Worm (Caenorhabditis elegans) whole organism, late embryonic: ENCODE results near the gene fkb-6.

Experiments
- C38D4.7 ChIP-seq: fragments of 200-800 bp; sonication (Bioruptor generic); optimal IDR thresholded peaks from 2 replicates; lab custom pipeline; 2018; ENCODE audit warnings: mild to moderate bottlenecking, missing genetic modification characterization, moderate library complexity, missing compliant biosample characterization
- F13H6.1 ChIP-seq: sonication (generic microtip); optimal IDR thresholded peaks from 2 replicates; lab custom pipeline; 2016; ENCODE audit warnings: missing genetic modification characterization, missing compliant biosample characterization
- K09A11.1 ChIP-seq: sonication (generic microtip); optimal IDR thresholded peaks from 2 replicates; lab custom pipeline; 2017; ENCODE audit warnings: antibody characterized with exemption, mild to moderate bottlenecking, missing genetic modification characterization, missing compliant biosample characterization; ENCODE audit not compliant: insufficient read depth
- T23F11.4 ChIP-seq: fragments of 200-800 bp; sonication (Bioruptor generic); optimal IDR thresholded peaks from 2 replicates; lab custom pipeline; 2018; ENCODE audit warnings: mild to moderate bottlenecking, missing genetic modification characterization, missing compliant biosample characterization
- Y22D7AL.16 ChIP-seq: sonication (generic microtip); optimal IDR thresholded peaks from 2 replicates; lab custom pipeline; 2016; ENCODE audit warnings: missing genetic modification characterization, missing compliant biosample characterization
- ama-1 ChIP-seq: fragments of 150-350 bp; optimal IDR thresholded peaks from 2 replicates; lab custom pipeline; 2014
- ceh-18 ChIP-seq: sonication (generic microtip); optimal IDR thresholded peaks from 2 replicates; lab custom pipeline; 2016; ENCODE audit warnings: missing genetic modification characterization, missing compliant biosample characterization
- ceh-19 ChIP-seq: fragments of 200-800 bp; sonication (Bioruptor generic); optimal IDR thresholded peaks from 2 replicates; lab custom pipeline; 2018; ENCODE audit warnings: mild to moderate bottlenecking, missing genetic modification characterization, missing compliant biosample characterization
- ceh-22 ChIP-seq: sonication (generic microtip); optimal IDR thresholded peaks from 2 replicates; lab custom pipeline; 2017; ENCODE audit warnings: missing biosample characterization, missing genetic modification characterization
- ceh-6 ChIP-seq: fragments of 200-800 bp; sonication (Bioruptor generic); optimal IDR thresholded peaks from 2 replicates; lab custom pipeline; 2018; ENCODE audit warnings: mild to moderate bottlenecking, missing genetic modification characterization, missing compliant biosample characterization
- che-1 ChIP-seq: sonication (generic microtip); optimal IDR thresholded peaks from 2 replicates; lab custom pipeline; 2016; ENCODE audit warnings: mild to moderate bottlenecking, missing genetic modification characterization, missing compliant biosample characterization
- dmd-4 ChIP-seq: sonication (generic microtip); optimal IDR thresholded peaks from 2 replicates; lab custom pipeline; 2016; ENCODE audit warnings: borderline replicate concordance, missing genetic modification characterization, missing compliant biosample characterization
- dve-1 ChIP-seq: sonication (generic microtip); optimal IDR thresholded peaks from 2 replicates; lab custom pipeline; 2017; ENCODE audit warnings: antibody characterized with exemption, mild to moderate bottlenecking, missing genetic modification characterization, missing compliant biosample characterization
- elt-4 ChIP-seq: sonication (generic microtip); optimal IDR thresholded peaks from 2 replicates; lab custom pipeline; 2016; ENCODE audit warnings: missing genetic modification characterization, missing compliant biosample characterization
- eyg-1 ChIP-seq: sonication (generic microtip); optimal IDR thresholded peaks from 2 replicates; lab custom pipeline; 2016; ENCODE audit warnings: missing genotype, missing genetic modification characterization, missing compliant biosample characterization
- fax-1 ChIP-seq: sonication (generic microtip); optimal IDR thresholded peaks from 2 replicates; lab custom pipeline; 2016; ENCODE audit warnings: missing genotype, missing genetic modification characterization, missing compliant biosample characterization
- fkh-10 ChIP-seq: fragments of 150-350 bp; optimal IDR thresholded peaks from 2 replicates; lab custom pipeline; 2014; ENCODE audit warnings: missing biosample characterization, missing genetic modification reagents, missing genetic modification characterization
- gmeb-2 ChIP-seq: sonication (generic microtip); optimal IDR thresholded peaks from 2 replicates; lab custom pipeline; 2016; ENCODE audit warnings: missing genetic modification characterization, inconsistent platforms, missing compliant biosample characterization
- hlh-15 ChIP-seq: sonication (generic microtip); optimal IDR thresholded peaks from 2 replicates; lab custom pipeline; 2016; ENCODE audit warnings: missing genetic modification characterization, missing compliant biosample characterization
- hlh-30 ChIP-seq: sonication (generic microtip); optimal IDR thresholded peaks from 2 replicates; lab custom pipeline; 2017; ENCODE audit warnings: antibody characterized with exemption, missing genetic modification characterization, missing compliant biosample characterization; ENCODE audit not compliant: insufficient read depth
- hlh-6 ChIP-seq: sonication (generic microtip); optimal IDR thresholded peaks from 2 replicates; lab custom pipeline; 2016; ENCODE audit warnings: missing genotype, missing genetic modification characterization, missing compliant biosample characterization
- hlh-8 ChIP-seq: sonication (generic microtip); optimal IDR thresholded peaks from 2 replicates; lab custom pipeline; 2016; ENCODE audit warnings: missing genotype, missing genetic modification characterization, missing compliant biosample characterization
- lim-6 ChIP-seq: sonication (generic microtip); optimal IDR thresholded peaks from 2 replicates; lab custom pipeline; 2016; ENCODE audit warnings: missing genetic modification characterization, missing compliant biosample characterization
- madf-2 ChIP-seq: sonication (generic microtip); optimal IDR thresholded peaks from 2 replicates; lab custom pipeline; 2017; ENCODE audit warnings: missing genetic modification characterization, missing compliant biosample characterization
- nfya-1 ChIP-seq: sonication (generic microtip); optimal IDR thresholded peaks from 2 replicates; lab custom pipeline; 2017; ENCODE audit warnings: missing genetic modification characterization, mild to moderate bottlenecking, missing compliant biosample characterization, antibody characterized with exemption, moderate library complexity
- nhr-11 ChIP-seq: fragments of 150-350 bp; optimal IDR thresholded peaks from 2 replicates; lab custom pipeline; 2014; ENCODE audit warnings: missing biosample characterization, missing genetic modification characterization
- npax-4 ChIP-seq: sonication (generic microtip); optimal IDR thresholded peaks from 2 replicates; lab custom pipeline; 2016; ENCODE audit warnings: missing genetic modification characterization, missing compliant biosample characterization
- pat-9 ChIP-seq: fragments of 200-800 bp; sonication (Bioruptor generic); optimal IDR thresholded peaks from 2 replicates; lab custom pipeline; 2018; ENCODE audit warnings: mild to moderate bottlenecking, missing genetic modification characterization, moderate library complexity, missing compliant biosample characterization
- pax-1 ChIP-seq: fragments of 150-350 bp; optimal IDR thresholded peaks from 2 replicates; lab custom pipeline; 2014; ENCODE audit warnings: missing biosample characterization, missing genetic modification characterization
- pqm-1 ChIP-seq: sonication (generic microtip); optimal IDR thresholded peaks from 2 replicates; lab custom pipeline; 2016; ENCODE audit warnings: missing genetic modification characterization, missing compliant biosample characterization
- sdc-2 ChIP-seq: sonication (generic microtip); optimal IDR thresholded peaks from 2 replicates; lab custom pipeline; 2016; ENCODE audit warnings: missing genotype, missing genetic modification characterization, missing compliant biosample characterization
- sox-2 ChIP-seq: fragments of 200-800 bp; sonication (Bioruptor generic); IDR thresholded peaks from 2 replicates; pipeline ENCODE4 v1.3.6; 2022; ENCODE audit warnings: missing genetic modification reagents, missing genetic modification characterization, missing compliant biosample characterization
- tbx-2 ChIP-seq: sonication (generic microtip); optimal IDR thresholded peaks from 2 replicates; lab custom pipeline; 2016; ENCODE audit warnings: missing genetic modification characterization, missing compliant biosample characterization
- tbx-7 ChIP-seq: sonication (generic microtip); optimal IDR thresholded peaks from 2 replicates; lab custom pipeline; 2016; ENCODE audit warnings: missing genotype, missing genetic modification characterization, missing compliant biosample characterization
- ttx-3 ChIP-seq: sonication (generic microtip); optimal IDR thresholded peaks from 2 replicates; lab custom pipeline; 2016; ENCODE audit warnings: missing genetic modification reagents, missing genetic modification characterization, missing compliant biosample characterization
- unc-42 ChIP-seq: sonication (generic microtip); optimal IDR thresholded peaks from 2 replicates; lab custom pipeline; 2016; ENCODE audit warnings: missing genotype, missing genetic modification characterization, missing compliant biosample characterization
- unc-55 ChIP-seq: sonication (generic microtip); optimal IDR thresholded peaks from 2 replicates; lab custom pipeline; 2017; ENCODE audit warnings: missing biosample characterization, missing genetic modification reagents, missing genetic modification characterization
- unc-86 ChIP-seq: sonication (generic microtip); optimal IDR thresholded peaks from 2 replicates; lab custom pipeline; 2016; ENCODE audit warnings: missing genetic modification characterization, missing compliant biosample characterization
- zip-5 ChIP-seq: sonication (generic microtip); optimal IDR thresholded peaks from 2 replicates; lab custom pipeline; 2016; ENCODE audit warnings: missing genetic modification characterization, missing compliant biosample characterization

fkb-6 gene

ce11 chrV:20813646-20814045 lies 32.3 kb upstream of the fkb-6 start:
- TF ChIP-seq unc-42 (tag; lab: Kevin White, UChicago) (peak; percentile 18), tbx-2 (tag; lab: Kevin White, UChicago) (no peak), madf-2 (tag; lab: Kevin White, UChicago) (no peak), Y22D7AL.16 (tag; lab: Kevin White, UChicago) (no peak)
- TF ChIP-seq, all 69 proteins: peak for 1

- no peak for TF ChIP-seq sdc-2
- no peak for TF ChIP-seq zip-5
- TF ChIP-seq tbx-2 (tag; lab: Kevin White, UChicago) = no peak
- no peak for TF ChIP-seq npax-4 (tag; lab: Kevin White, UChicago)
- TF ChIP-seq unc-42 (tag; lab: Kevin White, UChicago) = no peak
- no peak for TF ChIP-seq ceh-6
- TF ChIP-seq che-1 (tag; lab: Kevin White, UChicago) = no peak
- TF ChIP-seq pat-9 (tag; lab: Kevin White, UChicago) = no peak
- no peak for TF ChIP-seq T23F11.4 (GFP tag; lab: Kevin White, UChicago)
- no peak for TF ChIP-seq dmd-4 (tag; lab: Kevin White, UChicago)
- TF ChIP-seq gmeb-2 = no peak
- no peak for TF ChIP-seq pax-1
These were observed 31.5 kb upstream of the fkb-6 start, which contains the start of gene Y44A6D.7 for ce11 chrV:20814424-20814823. TSS of gene Y44A6D.7 (plus strand) at chrV:20814724.

ce11 chrV:20815842-20816241 lies 30.1 kb upstream of the fkb-6 start, which contains the start of gene sshk-1:
TSS of gene sshk-1 (plus strand) at chrV:20816142.
- TF ChIP-seq ceh-18 (tag; lab: Kevin White, UChicago) (no peak), nhr-11 (tag; lab: Kevin White, UChicago) (no peak), dmd-4 (tag; lab: Kevin White, UChicago) (no peak), ttx-3 (tag; lab: Kevin White, UChicago) (no peak), dve-1 (tag; lab: Kevin White, UChicago) (no peak)

ce11 chrV:20820033-20820432 lies 25.9 kb upstream of the fkb-6 start, which contains the start of gene T03D8.6:
TSS of gene T03D8.6 (minus strand) at chrV:20820330.
- no peak for TF ChIP-seq ceh-19 (GFP tag; lab: Kevin White, UChicago)
- TF ChIP-seq tbx-7 = no peak
- no peak for TF ChIP-seq fkh-10
- no peak for TF ChIP-seq ceh-22 (tag; lab: Kevin White, UChicago)
- no peak for TF ChIP-seq pqm-1
- no peak for TF ChIP-seq hlh-8
- TF ChIP-seq hlh-6 (tag; lab: Kevin White, UChicago) = no peak
- no peak for TF ChIP-seq tbx-2 (tag; lab: Kevin White, UChicago)
- TF ChIP-seq K09A11.1 = no peak
- no peak for TF ChIP-seq ama-1
- no peak for TF ChIP-seq ceh-6
- no peak for TF ChIP-seq unc-86 (tag; lab: Kevin White, UChicago)
- TF ChIP-seq pax-1 = no peak
- no peak for TF ChIP-seq nhr-11 (tag; lab: Kevin White, UChicago)

ce11 chrV:20824962-20825609 lies 20.9 kb upstream of the fkb-6 start, which contains the start of the genes gcy-22 and grl-14:
TSS of gene gcy-22 (minus strand) at chrV:20825062.
TSS of gene grl-14 (plus strand) at chrV:20825559.
- no peak for TF ChIP-seq ceh-18 (tag; lab: Kevin White, UChicago)
- TF ChIP-seq tbx-2 (tag; lab: Kevin White, UChicago) = no peak
- TF ChIP-seq ceh-22 (tag; lab: Kevin White, UChicago) = no peak

ce11 chrV:20826618-20827017 lies 19.3 kb upstream of the fkb-6 start:
- no peak for TF ChIP-seq fax-1
- TF ChIP-seq, all 69 proteins: peak for 0

ce11 chrV:20828820-20829219 lies 17.1 kb upstream of the fkb-6 start, which contains the start of gene sbt-1:
TSS of gene sbt-1 (minus strand) at chrV:20828881.
- TF ChIP-seq tbx-2 (tag; lab: Kevin White, UChicago) (peak; percentile 30), hlh-15 (tag; lab: Kevin White, UChicago) (no peak), ceh-19 (GFP tag; lab: Kevin White, UChicago) (no peak), C38D4.7 (GFP tag; lab: Kevin White, UChicago) (no peak), F13H6.1 (tag; lab: Kevin White, UChicago) (no peak), eyg-1 (tag; lab: Kevin White, UChicago) (no peak), hlh-30 (peak; percentile 63), unc-55 (peak; percentile 68), ceh-18 (tag; lab: Kevin White, UChicago) (peak; percentile 7), elt-4 (tag; lab: Kevin White, UChicago) (no peak), nfya-1 (peak; percentile 68), sox-2 (no peak), madf-2 (tag; lab: Kevin White, UChicago) (no peak), lim-6 (tag; lab: Kevin White, UChicago) (no peak), unc-42 (tag; lab: Kevin White, UChicago) (peak; percentile 56), zip-5 (no peak)
